Fruit fly (Drosophila melanogaster) whole organism, prepupa: ENCODE measurements around the gene ex.

ENCODE experiments used
- CG16779 ChIP-seq: fragments of 200-800 bp; sonication (Bioruptor generic); optimal IDR thresholded peaks from 3 replicates; lab custom pipeline; 2017; ENCODE audit warnings: missing biosample characterization, mild to moderate bottlenecking, missing genetic modification characterization
- eg ChIP-seq: fragments of 200-800 bp; sonication (Bioruptor generic); IDR thresholded peaks from 3 replicates; pipeline ENCODE4 v1.3.6; 2022; ENCODE audit warnings: missing biosample characterization, missing genetic modification characterization

dm6 chr2L:419620-420184, 11.3 kb upstream of the ex start, which contains the start of the genes CG13690 and RpLP1:
- TF ChIP-seq CG16779 (tag; lab: Kevin White, UChicago) (peak; percentile 69), eg (peak; percentile 63; the same call in 2 of the 3 replicates)
